Fruit fly (Drosophila melanogaster) whole organism, embryonic: ENCODE data around the gene CG33235.
A peak's percentile ranks its signal among the peaks of the same experiment; 100 is the strongest.

Experiments
- C15 ChIP-seq: fragments of 200-800 bp; sonication (Bioruptor generic); IDR thresholded peaks from 3 replicates; pipeline ENCODE4 v1.3.6; 2022; ENCODE audit warnings: missing biosample characterization, missing genetic modification characterization
- CG11560 ChIP-seq: fragments of 200-800 bp; sonication (Bioruptor generic); IDR thresholded peaks from 3 replicates; pipeline ENCODE4 v1.3.6; 2022; ENCODE audit warnings: missing biosample characterization, missing genetic modification characterization
- CG1233 ChIP-seq: fragments of 200-800 bp; sonication (Bioruptor generic); optimal IDR thresholded peaks from 4 replicates; lab custom pipeline; 2018; ENCODE audit warnings: missing biosample characterization, mild to moderate bottlenecking, missing genetic modification characterization
- CG14014 ChIP-seq: fragments of 200-800 bp; sonication (Bioruptor generic); IDR thresholded peaks from 2 replicates; pipeline ENCODE4 v1.3.6; 2022; ENCODE audit warnings: missing biosample characterization, missing genetic modification characterization
- CG14667 ChIP-seq: fragments of 200-800 bp; sonication (Bioruptor generic); IDR thresholded peaks from 2 replicates; pipeline ENCODE4 v1.3.6; 2022; ENCODE audit warnings: missing biosample characterization, missing genetic modification characterization
- CG14860 ChIP-seq: fragments of 200-800 bp; sonication (Bioruptor generic); IDR thresholded peaks from 3 replicates; pipeline ENCODE4 v1.3.6; 2022; ENCODE audit warnings: missing biosample characterization, missing genetic modification characterization; ENCODE audit not compliant: partially characterized antibody
- CG14965 ChIP-seq: fragments of 200-800 bp; sonication (Bioruptor generic); optimal IDR thresholded peaks from 2 replicates; lab custom pipeline; 2016; ENCODE audit warnings: missing biosample characterization, missing genetic modification characterization, borderline replicate concordance
- CG1529 ChIP-seq: fragments of 200-800 bp; sonication (Bioruptor generic); optimal IDR thresholded peaks from 3 replicates; lab custom pipeline; 2018; ENCODE audit warnings: missing biosample characterization, missing genetic modification characterization
- CG15696 ChIP-seq: fragments of 200-800 bp; sonication (Bioruptor generic); optimal IDR thresholded peaks from 2 replicates; lab custom pipeline; 2019; ENCODE audit warnings: missing biosample characterization, mild to moderate bottlenecking, missing genetic modification characterization, moderate library complexity
- CG16815 ChIP-seq: fragments of 200-800 bp; sonication (Bioruptor generic); optimal IDR thresholded peaks from 3 replicates; lab custom pipeline; 2017; ENCODE audit warnings: missing biosample characterization, mild to moderate bottlenecking, missing genetic modification characterization
- CG17385 ChIP-seq: fragments of 200-800 bp; sonication (Bioruptor generic); optimal IDR thresholded peaks from 3 replicates; lab custom pipeline; 2018; ENCODE audit warnings: missing biosample characterization, mild to moderate bottlenecking, missing genetic modification characterization
- CG17568 ChIP-seq: fragments of 200-800 bp; sonication (Bioruptor generic); optimal IDR thresholded peaks from 2 replicates; lab custom pipeline; 2018; ENCODE audit warnings: missing biosample characterization, mild to moderate bottlenecking, missing genetic modification characterization, moderate library complexity
- CG18011 ChIP-seq: fragments of 200-800 bp; sonication (Bioruptor generic); optimal IDR thresholded peaks from 2 replicates; lab custom pipeline; 2017; ENCODE audit warnings: missing biosample characterization, missing genetic modification characterization, mild to moderate bottlenecking, moderate library complexity, missing genotype
- CG18476 ChIP-seq: fragments of 200-800 bp; sonication (Bioruptor generic); optimal IDR thresholded peaks from 2 replicates; lab custom pipeline; 2016; ENCODE audit warnings: missing biosample characterization, mild to moderate bottlenecking, missing genetic modification characterization
- CG2120 ChIP-seq: fragments of 200-800 bp; sonication (Bioruptor generic); optimal IDR thresholded peaks from 3 replicates; lab custom pipeline; 2016; ENCODE audit warnings: missing biosample characterization, missing genetic modification characterization
- CG4820 ChIP-seq: fragments of 200-800 bp; sonication (Bioruptor generic); optimal IDR thresholded peaks from 3 replicates; lab custom pipeline; 2016; ENCODE audit warnings: missing biosample characterization, missing genetic modification characterization
- CG4854 ChIP-seq: fragments of 200-800 bp; sonication (Bioruptor generic); optimal IDR thresholded peaks from 2 replicates; lab custom pipeline; 2016; ENCODE audit warnings: missing biosample characterization, missing genetic modification characterization, inconsistent platforms
- CG9437 ChIP-seq: fragments of 200-800 bp; sonication (Bioruptor generic); optimal IDR thresholded peaks from 2 replicates; lab custom pipeline; 2018; ENCODE audit warnings: missing biosample characterization, mild to moderate bottlenecking, missing genetic modification characterization
- CG9817 ChIP-seq: fragments of 200-800 bp; sonication (Bioruptor generic); optimal IDR thresholded peaks from 2 replicates; lab custom pipeline; 2018; ENCODE audit warnings: missing biosample characterization, mild to moderate bottlenecking, missing genetic modification characterization, moderate library complexity
- D ChIP-seq, 2 experiments: fragments of 200-800 bp in 1 of 2; fragments of >200 bp in 1 of 2; sonication (Bioruptor generic) in 1 of 2; optimal IDR thresholded peaks; 2 replicates in 1 of 2; 3 replicates in 1 of 2; lab custom pipeline; 2017; ENCODE audit warnings: mild to moderate bottlenecking in 1 of 2, missing biosample characterization in 1 of 2, missing genetic modification characterization in 1 of 2, missing genetic modification reagents in 1 of 2
- Dip2 ChIP-seq: fragments of 200-800 bp; sonication (Bioruptor generic); IDR thresholded peaks from 2 replicates; pipeline ENCODE4 v1.3.6; 2022; ENCODE audit warnings: missing biosample characterization, missing genetic modification characterization
- E2f1 ChIP-seq: fragments of 200-800 bp; sonication (Bioruptor generic); IDR thresholded peaks from 2 replicates; pipeline ENCODE4 v1.3.6; 2022; ENCODE audit warnings: missing biosample characterization, missing genetic modification characterization
- Eip74EF ChIP-seq, 2 experiments: fragments of 200-800 bp in 1 of 2; fragments of >200 bp in 1 of 2; sonication (Bioruptor generic) in 1 of 2; optimal IDR thresholded peaks; 2 replicates each; lab custom pipeline; 2017 to 2019; ENCODE audit warnings: missing biosample characterization in 2 of 2, missing genetic modification characterization in 2 of 2, mild to moderate bottlenecking in 1 of 2, moderate library complexity in 1 of 2
- Fer3 ChIP-seq: fragments of 200-800 bp; sonication (Bioruptor generic); optimal IDR thresholded peaks from 2 replicates; lab custom pipeline; 2018; ENCODE audit warnings: missing biosample characterization, mild to moderate bottlenecking, missing genetic modification characterization, moderate library complexity
- GATAe ChIP-seq: fragments of 200-800 bp; sonication (Bioruptor generic); conservative IDR thresholded peaks from 2 replicates; pipeline ENCODE4 v1.3.6; 2022; ENCODE audit warnings: missing biosample characterization, missing genetic modification characterization
- Kr ChIP-seq: fragments of 200-800 bp; sonication (Bioruptor generic); optimal IDR thresholded peaks from 2 replicates; lab custom pipeline; 2017; ENCODE audit warnings: missing biosample characterization, mild to moderate bottlenecking, missing genetic modification characterization
- Meics ChIP-seq: fragments of 200-800 bp; sonication (Bioruptor generic); optimal IDR thresholded peaks from 2 replicates; lab custom pipeline; 2017; ENCODE audit warnings: missing biosample characterization, mild to moderate bottlenecking, missing genetic modification characterization
- Rfx ChIP-seq: fragments of 200-800 bp; sonication (Bioruptor generic); IDR thresholded peaks from 2 replicates; pipeline ENCODE4 v1.3.6; 2022; ENCODE audit warnings: missing biosample characterization, missing genetic modification characterization
- Ssrp ChIP-seq: fragments of 200-800 bp; sonication (Bioruptor generic); optimal IDR thresholded peaks from 2 replicates; lab custom pipeline; 2018; ENCODE audit warnings: missing biosample characterization, mild to moderate bottlenecking, missing genetic modification characterization, moderate library complexity
- Vsx1 ChIP-seq: fragments of 200-800 bp; sonication (Bioruptor generic); optimal IDR thresholded peaks from 2 replicates; lab custom pipeline; 2017; ENCODE audit warnings: missing biosample characterization, mild to moderate bottlenecking, missing genetic modification characterization, missing genetic modification reagents
- YL-1 ChIP-seq: fragments of 200-800 bp; sonication (Bioruptor generic); optimal IDR thresholded peaks from 3 replicates; lab custom pipeline; 2017; ENCODE audit warnings: missing biosample characterization, mild to moderate bottlenecking, missing genetic modification characterization
- ab ChIP-seq: fragments of 200-800 bp; sonication (Bioruptor generic); optimal IDR thresholded peaks from 2 replicates; lab custom pipeline; 2016; ENCODE audit warnings: missing biosample characterization, missing genetic modification characterization
- crol ChIP-seq: fragments of 200-800 bp; sonication (Bioruptor generic); IDR thresholded peaks from 2 replicates; pipeline ENCODE4 v1.3.6; 2022; ENCODE audit warnings: missing biosample characterization, missing genetic modification characterization
- dmrt11E ChIP-seq: fragments of 200-800 bp; sonication (Bioruptor generic); optimal IDR thresholded peaks from 3 replicates; lab custom pipeline; 2018; ENCODE audit warnings: missing biosample characterization, mild to moderate bottlenecking, missing genetic modification characterization, moderate library complexity
- grau ChIP-seq: fragments of 200-800 bp; optimal IDR thresholded peaks from 3 replicates; lab custom pipeline; 2019; ENCODE audit warnings: missing biosample characterization, mild to moderate bottlenecking, missing genetic modification characterization, moderate library complexity
- h ChIP-seq: fragments of >200 bp; optimal IDR thresholded peaks from 2 replicates; lab custom pipeline; 2017
- kni ChIP-seq: fragments of 200-800 bp; sonication (Bioruptor generic); optimal IDR thresholded peaks from 3 replicates; lab custom pipeline; 2017; ENCODE audit warnings: mild to moderate bottlenecking, missing biosample characterization, missing genetic modification reagents, missing genetic modification characterization
- lmd ChIP-seq: fragments of 200-800 bp; sonication (Bioruptor generic); IDR thresholded peaks from 2 replicates; pipeline ENCODE4 v1.3.6; 2022; ENCODE audit warnings: missing biosample characterization, missing genetic modification characterization
- luna ChIP-seq: fragments of 200-800 bp; sonication (Bioruptor generic); optimal IDR thresholded peaks from 2 replicates; lab custom pipeline; 2016; ENCODE audit warnings: missing biosample characterization, missing genetic modification characterization
- nerfin-2 ChIP-seq: fragments of 200-800 bp; sonication (Bioruptor generic); IDR thresholded peaks from 2 replicates; pipeline ENCODE4 v1.3.6; 2022; ENCODE audit warnings: missing biosample characterization, missing genetic modification characterization; ENCODE audit not compliant: partially characterized antibody
- phol ChIP-seq: fragments of 200-800 bp; sonication (Bioruptor generic); optimal IDR thresholded peaks from 3 replicates; lab custom pipeline; 2018; ENCODE audit warnings: missing biosample characterization, mild to moderate bottlenecking, missing genetic modification characterization, moderate library complexity
- psq ChIP-seq: fragments of 200-800 bp; sonication (Bioruptor generic); optimal IDR thresholded peaks from 2 replicates; lab custom pipeline; 2017; ENCODE audit warnings: missing biosample characterization, missing genetic modification characterization
- schlank ChIP-seq: fragments of 200-800 bp; sonication (Bioruptor generic); optimal IDR thresholded peaks from 2 replicates; lab custom pipeline; 2018; ENCODE audit warnings: missing biosample characterization, mild to moderate bottlenecking, missing genetic modification characterization
- seq ChIP-seq: fragments of 200-800 bp; sonication (Bioruptor generic); IDR thresholded peaks from 2 replicates; pipeline ENCODE4 v1.3.6; 2022; ENCODE audit warnings: missing biosample characterization, missing genetic modification characterization
- slp2 ChIP-seq: fragments of 200-800 bp; sonication (Bioruptor generic); optimal IDR thresholded peaks from 2 replicates; lab custom pipeline; 2016; ENCODE audit warnings: missing biosample characterization, missing genetic modification characterization
- sob ChIP-seq: fragments of 200-800 bp; sonication (Bioruptor generic); IDR thresholded peaks from 2 replicates; pipeline ENCODE4 v1.3.6; 2022; ENCODE audit warnings: missing biosample characterization, missing genetic modification characterization
- sqz ChIP-seq: fragments of 200-800 bp; sonication (Bioruptor generic); optimal IDR thresholded peaks from 3 replicates; lab custom pipeline; 2018; ENCODE audit warnings: missing biosample characterization, mild to moderate bottlenecking, missing genetic modification characterization
- unpg ChIP-seq: fragments of 200-800 bp; sonication (Bioruptor generic); optimal IDR thresholded peaks from 3 replicates; lab custom pipeline; 2018; ENCODE audit warnings: missing biosample characterization, mild to moderate bottlenecking, missing genetic modification characterization, moderate library complexity
- yki ChIP-seq: fragments of >200 bp; optimal IDR thresholded peaks from 3 replicates; lab custom pipeline; 2018

The CG33235 gene

DNA sequence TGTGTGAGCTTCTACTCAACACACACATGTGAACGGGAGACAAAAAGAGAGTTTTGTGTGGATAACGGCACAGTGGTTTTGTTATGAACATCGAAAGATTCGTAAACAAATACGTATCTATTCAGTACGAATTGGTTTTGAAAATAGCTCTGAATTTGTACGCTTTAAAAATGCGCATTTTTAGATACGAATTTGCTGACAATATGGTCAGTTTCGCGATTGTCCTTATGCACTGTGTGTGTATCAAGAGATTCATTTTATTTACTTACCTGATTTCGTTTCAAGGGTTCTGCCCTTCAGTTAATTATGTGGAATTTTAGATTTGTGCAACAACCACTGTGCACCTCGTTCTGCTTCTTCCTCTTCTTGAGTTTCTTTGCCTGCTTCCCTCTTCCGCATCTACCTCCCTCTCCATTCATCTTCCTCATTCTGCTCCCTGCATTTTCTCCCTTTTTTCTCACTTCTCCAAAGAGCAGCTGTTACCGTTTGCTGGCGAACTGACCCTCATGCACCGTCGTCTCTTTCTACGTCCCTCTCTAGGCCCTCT lies 3.4 kb upstream of the CG33235 start (continued):
- TF ChIP-seq phol (tag; lab: Kevin White, UChicago), result peak; percentile 85
- peak; percentile 69 for TF ChIP-seq unpg (GFP tag; lab: Kevin White, UChicago)
- no peak for TF ChIP-seq CG14860
- TF ChIP-seq sob (GFP tag; lab: Robert Waterston, UW), result peak; percentile 37; the same call in 1 of the 2 replicates
- peak; percentile 36 for TF ChIP-seq Vsx1 (GFP tag; lab: Kevin White, UChicago)
- peak; percentile 78 for TF ChIP-seq CG15696 (tag; lab: Kevin White, UChicago)
- peak; percentile 84 for TF ChIP-seq Ssrp (tag; lab: Kevin White, UChicago)
- TF ChIP-seq CG2120 (GFP tag; lab: Kevin White, UChicago), result peak; percentile 38
- peak; percentile 68 for TF ChIP-seq CG4820
- TF ChIP-seq Fer3 (tag; lab: Kevin White, UChicago), result peak; percentile 21
- peak; percentile 40 for TF ChIP-seq psq (GFP tag; lab: Kevin White, UChicago)
- TF ChIP-seq Dip2 (GFP tag; lab: Robert Waterston, UW), result no peak
- peak; percentile 53 for TF ChIP-seq CG17568 (GFP tag; lab: Kevin White, UChicago)
- TF ChIP-seq CG18011 (GFP tag; lab: Kevin White, UChicago), result no peak
- peak; percentile 64; the same call in 1 of the 2 replicates for TF ChIP-seq lmd (GFP tag; lab: Robert Waterston, UW)
- no peak for TF ChIP-seq D (optimal IDR thresholded peaks at IDR 0.05; lab: Kevin White, UChicago)
- peak; percentile 88 for TF ChIP-seq D (GFP tag; optimal IDR thresholded peaks at IDR 0.05; lab: Kevin White, UChicago)
- TF ChIP-seq CG14014 (GFP tag; lab: Robert Waterston, UW), result no peak
- peak; percentile 74 for TF ChIP-seq grau (tag; lab: Kevin White, UChicago)
- TF ChIP-seq CG11560 (tag; lab: Robert Waterston, UW), result no peak
- peak; percentile 33 for TF ChIP-seq Meics (GFP tag; lab: Kevin White, UChicago)
- TF ChIP-seq E2f1, result 0 out of 2 replicates have a peak, but pooled peaks have one; percentile 33
- no peak for TF ChIP-seq luna (GFP tag; lab: Kevin White, UChicago)
- TF ChIP-seq Kr (GFP tag; lab: Kevin White, UChicago), result peak; percentile 37
- no peak for TF ChIP-seq yki
- TF ChIP-seq dmrt11E, result peak; percentile 92
- peak; percentile 41 for TF ChIP-seq Rfx (GFP tag; lab: Robert Waterston, UW)
- TF ChIP-seq CG17385 (GFP tag; lab: Kevin White, UChicago), result peak; percentile 89
- no peak for TF ChIP-seq CG4854 (GFP tag; lab: Kevin White, UChicago)
- peak; percentile 28; the same call in 1 of the 2 replicates for TF ChIP-seq seq (GFP tag; lab: Robert Waterston, UW)
- TF ChIP-seq ab (GFP tag; lab: Kevin White, UChicago), result no peak
- peak; percentile 45 for TF ChIP-seq CG18476 (GFP tag; lab: Kevin White, UChicago)
- TF ChIP-seq slp2 (GFP tag; lab: Kevin White, UChicago), result peak; percentile 70
- no peak for TF ChIP-seq nerfin-2 (GFP tag; lab: Robert Waterston, UW)
- TF ChIP-seq CG14965 (GFP tag; lab: Kevin White, UChicago), result no peak
- no peak for TF ChIP-seq GATAe (GFP tag; lab: Robert Waterston, UW)
- TF ChIP-seq schlank (tag; lab: Kevin White, UChicago), result no peak
- TF ChIP-seq crol (GFP tag; lab: Robert Waterston, UW), result no peak
- TF ChIP-seq Eip74EF (GFP tag; optimal IDR thresholded peaks at IDR 0.05; lab: Kevin White, UChicago), result peak in 1 of 2 experiments; percentile 68
- peak; percentile 39 for TF ChIP-seq CG9817
- TF ChIP-seq CG14667, result peak; percentile 33; the same call in 1 of the 2 replicates
- TF ChIP-seq CG1529 (GFP tag; lab: Kevin White, UChicago), result peak; percentile 86
- TF ChIP-seq CG9437 (GFP tag; lab: Kevin White, UChicago), result peak; percentile 38
- peak; percentile 68 for TF ChIP-seq CG1233 (GFP tag; lab: Kevin White, UChicago)
- peak; percentile 73 for TF ChIP-seq kni (GFP tag; lab: Kevin White, UChicago)
- no peak for TF ChIP-seq h (lab: Kevin White, UChicago)
- peak; percentile 79 for TF ChIP-seq CG16815 (GFP tag; lab: Kevin White, UChicago)
- TF ChIP-seq sqz, result peak; percentile 54
- no peak for TF ChIP-seq C15
- peak; percentile 20 for TF ChIP-seq YL-1
